Worm (Caenorhabditis elegans): ENCODE results near the gene Y110A2AL.9.
A peak's percentile ranks its signal among the peaks of the same experiment; 100 is the strongest.

Gene Y110A2AL.9

ce11 chrII:2832539-2832938 lies 33.9 kb downstream of the Y110A2AL.9 start:
- TF ChIP-seq Y56A3A.18 (GFP tag; IDR thresholded peaks at IDR 0.05), result 0 out of 2 replicates have a peak, but pooled peaks have one; percentile 27
- no peak for TF ChIP-seq unc-130 (GFP tag; optimal IDR thresholded peaks at IDR 0.05)

- TF ChIP-seq ztf-6 (GFP tag; IDR thresholded peaks at IDR 0.05) (no peak), ama-1 (optimal IDR thresholded peaks at IDR 0.05) (peak; percentile 34), ama-1 (GFP tag; optimal IDR thresholded peaks at IDR 0.05) (no peak), T26A5.8 (tag; optimal IDR thresholded peaks at IDR 0.05) (no peak), lin-40 (tag; optimal IDR thresholded peaks at IDR 0.05) (peak; percentile 19), atf-7 (tag; optimal IDR thresholded peaks at IDR 0.05) (peak; percentile 82)
Observed at ce11 chrII:2832098-2832497, 34.3 kb downstream of the Y110A2AL.9 start.

ce11 chrII:2831173-2831572 lies 35.3 kb downstream of the Y110A2AL.9 start, which contains the start of gene K12H6.6:
TSS of gene K12H6.6 (minus strand) at chrII:2831233.
- peak; percentile 1 for TF ChIP-seq nhr-80 (tag; optimal IDR thresholded peaks at IDR 0.05)
- TF ChIP-seq ZK185.1 (tag; optimal IDR thresholded peaks at IDR 0.05; ENCODE audit: poor library complexity, severe bottlenecking), result no peak
- no peak for TF ChIP-seq snpc-1.1 (tag; optimal IDR thresholded peaks at IDR 0.05; ENCODE audit: insufficient read depth)
- TF ChIP-seq egl-44 (GFP tag; IDR thresholded peaks at IDR 0.05), result no peak
- TF ChIP-seq ceh-40 (GFP tag; IDR thresholded peaks at IDR 0.05), result no peak
- no peak for TF ChIP-seq snpc-4 (GFP tag; optimal IDR thresholded peaks at IDR 0.05)
- no peak for TF ChIP-seq snpc-4 (tag; optimal IDR thresholded peaks at IDR 0.05)
- no peak for TF ChIP-seq nfya-2 (GFP tag; IDR thresholded peaks at IDR 0.05)
- TF ChIP-seq efl-1 (GFP tag; optimal IDR thresholded peaks at IDR 0.05), result no peak
- TF ChIP-seq hsf-1 (GFP tag; IDR thresholded peaks at IDR 0.05), result no peak
- no peak for TF ChIP-seq die-1 (tag; optimal IDR thresholded peaks at IDR 0.05)
- TF ChIP-seq lsl-1 (GFP tag; optimal IDR thresholded peaks at IDR 0.05), result no peak
- TF ChIP-seq ceh-27 (GFP tag; optimal IDR thresholded peaks at IDR 0.05), result no peak
- no peak for TF ChIP-seq ztf-6 (GFP tag; IDR thresholded peaks at IDR 0.05)
- TF ChIP-seq dpl-1 (GFP tag; optimal IDR thresholded peaks at IDR 0.05), result no peak
- TF ChIP-seq hlh-12 (tag; optimal IDR thresholded peaks at IDR 0.05), result no peak
- TF ChIP-seq Y53F4B.3 (GFP tag; IDR thresholded peaks at IDR 0.05), result no peak
- no peak for TF ChIP-seq pbrm-1 (GFP tag; IDR thresholded peaks at IDR 0.05)
- TF ChIP-seq unc-130 (GFP tag; optimal IDR thresholded peaks at IDR 0.05), result no peak
- TF ChIP-seq attf-5 (GFP tag; optimal IDR thresholded peaks at IDR 0.05), result peak; percentile 31
- TF ChIP-seq madf-10 (tag; optimal IDR thresholded peaks at IDR 0.05), result no peak
- TF ChIP-seq sea-2 (GFP tag; IDR thresholded peaks at IDR 0.05), result no peak
- TF ChIP-seq mel-28 (tag; optimal IDR thresholded peaks at IDR 0.05; ENCODE audit: borderline replicate concordance), result no peak
- no peak for TF ChIP-seq F37B4.10 (GFP tag; IDR thresholded peaks at IDR 0.05)
- TF ChIP-seq nhr-27 (tag; optimal IDR thresholded peaks at IDR 0.05), result no peak
- no peak for TF ChIP-seq rpc-1 (optimal IDR thresholded peaks at IDR 0.05)
- no peak for TF ChIP-seq rpc-1 (tag; optimal IDR thresholded peaks at IDR 0.05)
- no peak for TF ChIP-seq xnd-1 (tag; optimal IDR thresholded peaks at IDR 0.05)
- no peak for TF ChIP-seq hrde-1 (tag; optimal IDR thresholded peaks at IDR 0.05; ENCODE audit: borderline replicate concordance)
- TF ChIP-seq egrh-3 (GFP tag; IDR thresholded peaks at IDR 0.05), result peak; percentile 40; the same call in 1 of the 2 replicates
- no peak for TF ChIP-seq fkh-3 (tag; optimal IDR thresholded peaks at IDR 0.05)
- peak; percentile 84 for TF ChIP-seq cebp-1 (GFP tag; IDR thresholded peaks at IDR 0.05)
- TF ChIP-seq cebp-1 (tag; optimal IDR thresholded peaks at IDR 0.05), result peak; percentile 93
